Fruit fly (Drosophila melanogaster) whole organism, wandering third instar larva: ENCODE data around the gene Ccp84Af.

Experiments
- Hr83 ChIP-seq: fragments of 200-300 bp; sonication (Bioruptor generic); optimal IDR thresholded peaks from 2 replicates; lab custom pipeline; 2016; ENCODE audit warnings: missing biosample characterization, mild to moderate bottlenecking, missing genetic modification characterization, moderate library complexity; ENCODE audit not compliant: poor library complexity, severe bottlenecking
- Myc ChIP-seq: fragments of >200 bp; optimal IDR thresholded peaks from 2 replicates; lab custom pipeline; 2017
- br ChIP-seq: fragments of 200-800 bp; sonication (Bioruptor generic); optimal IDR thresholded peaks from 2 replicates; lab custom pipeline; 2016; ENCODE audit warnings: missing biosample characterization, missing genetic modification characterization
- sage ChIP-seq: fragments of 200-800 bp; sonication (Bioruptor generic); optimal IDR thresholded peaks from 2 replicates; lab custom pipeline; 2016; ENCODE audit warnings: missing biosample characterization, mild to moderate bottlenecking, missing genetic modification characterization

DNA sequence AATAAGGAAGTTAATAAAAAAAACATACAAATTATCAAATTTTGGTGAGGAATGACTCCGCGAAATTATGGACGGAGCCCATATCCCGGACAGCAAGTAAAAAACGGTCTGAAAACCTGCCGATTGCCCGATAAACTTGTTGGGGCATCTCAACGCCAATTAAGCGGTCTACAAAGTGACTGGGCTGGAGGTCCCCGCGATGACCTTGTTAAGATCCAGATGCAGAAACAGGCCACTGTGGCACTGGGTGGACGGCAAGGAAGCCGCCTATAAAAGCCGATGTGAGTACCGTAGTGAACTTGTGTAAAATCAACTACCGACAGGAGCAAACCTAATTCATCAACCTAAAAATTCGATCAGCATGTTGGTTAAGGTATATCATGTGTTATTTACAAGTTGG lies 5.9 kb downstream of the Ccp84Af start, which contains the start of gene Edg84A:
- TF ChIP-seq Hr83 (GFP tag; lab: Kevin White, UChicago) (no peak), br (GFP tag; lab: Kevin White, UChicago) (no peak), sage (GFP tag; lab: Kevin White, UChicago) (no peak), Myc (lab: Kevin White, UChicago) (no peak)
